Worm (Caenorhabditis elegans) whole organism, L3 larva: Measurements from ENCODE around the gene srxa-8.

ENCODE experiments used
- ZK546.5 ChIP-seq: sonication (generic microtip); optimal IDR thresholded peaks from 2 replicates; lab custom pipeline; 2017; ENCODE audit warnings: missing biosample characterization, missing genetic modification characterization
- ama-1 ChIP-seq: fragments of 150-350 bp; optimal IDR thresholded peaks from 2 replicates; lab custom pipeline; 2018
- ceh-16 ChIP-seq: sonication (generic microtip); optimal IDR thresholded peaks from 2 replicates; lab custom pipeline; 2017; ENCODE audit warnings: missing biosample characterization, missing genetic modification characterization
- ceh-28 ChIP-seq: fragments of 150-350 bp; optimal IDR thresholded peaks from 2 replicates; lab custom pipeline; 2014; ENCODE audit warnings: missing biosample characterization, missing genetic modification reagents, missing genetic modification characterization
- ceh-82 ChIP-seq: fragments of 150-350 bp; optimal IDR thresholded peaks from 2 replicates; lab custom pipeline; 2014; ENCODE audit warnings: missing biosample characterization, missing genetic modification characterization
- ceh-9 ChIP-seq: sonication (generic microtip); optimal IDR thresholded peaks from 2 replicates; lab custom pipeline; 2018; ENCODE audit warnings: missing biosample characterization, missing genetic modification characterization
- daf-12 ChIP-seq: fragments of 150-350 bp; optimal IDR thresholded peaks from 2 replicates; lab custom pipeline; 2014; ENCODE audit warnings: missing biosample characterization, missing genetic modification reagents, missing genetic modification characterization
- egl-27 ChIP-seq: sonication (generic microtip); optimal IDR thresholded peaks from 4 replicates; lab custom pipeline; 2017; ENCODE audit warnings: missing biosample characterization, missing genetic modification reagents, missing genetic modification characterization
- egl-5 ChIP-seq: fragments of 150-350 bp; optimal IDR thresholded peaks from 2 replicates; lab custom pipeline; 2017; ENCODE audit warnings: missing biosample characterization, missing genetic modification reagents, missing genetic modification characterization, inconsistent platforms
- elt-1 ChIP-seq: fragments of 150-350 bp; optimal IDR thresholded peaks from 2 replicates; lab custom pipeline; 2014; ENCODE audit warnings: missing biosample characterization, missing genetic modification characterization
- elt-2 ChIP-seq: sonication (generic microtip); optimal IDR thresholded peaks from 2 replicates; lab custom pipeline; 2016; ENCODE audit warnings: missing genetic modification reagents, mild to moderate bottlenecking, missing genetic modification characterization, missing compliant biosample characterization
- elt-3 ChIP-seq, 3 experiments: fragments of 150-350 bp in 1 of 3; sonication (generic microtip) in 2 of 3; optimal IDR thresholded peaks; 2 replicates in 2 of 3; 4 replicates in 1 of 3; lab custom pipeline; 2014 to 2017; ENCODE audit warnings: missing biosample characterization in 3 of 3, missing genetic modification characterization in 3 of 3
- eor-1 ChIP-seq, 2 experiments: fragments of 150-350 bp; optimal IDR thresholded peaks; 2 replicates each; lab custom pipeline; 2014 to 2018; ENCODE audit warnings: missing biosample characterization in 2 of 2, missing genetic modification characterization in 2 of 2
- fkh-10 ChIP-seq: sonication (generic microtip); optimal IDR thresholded peaks from 2 replicates; lab custom pipeline; 2017; ENCODE audit warnings: missing biosample characterization, missing genetic modification reagents, missing genetic modification characterization
- fkh-2 ChIP-seq: fragments of 150-350 bp; optimal IDR thresholded peaks from 2 replicates; lab custom pipeline; 2014; ENCODE audit warnings: missing biosample characterization, missing genetic modification reagents, missing genetic modification characterization
- fos-1 ChIP-seq: fragments of 150-350 bp; optimal IDR thresholded peaks from 2 replicates; lab custom pipeline; 2014; ENCODE audit warnings: missing biosample characterization, missing genetic modification characterization
- hmg-11 ChIP-seq: sonication (generic microtip); optimal IDR thresholded peaks from 2 replicates; lab custom pipeline; 2016; ENCODE audit warnings: missing genetic modification characterization, missing compliant biosample characterization
- jun-1 ChIP-seq: fragments of 150-350 bp; optimal IDR thresholded peaks from 2 replicates; lab custom pipeline; 2014; ENCODE audit warnings: missing biosample characterization, missing genetic modification reagents, missing genetic modification characterization
- lin-15B ChIP-seq: fragments of 150-350 bp; optimal IDR thresholded peaks from 2 replicates; lab custom pipeline; 2014; ENCODE audit warnings: missing biosample characterization, missing genetic modification characterization
- lin-39 ChIP-seq: fragments of 150-350 bp; optimal IDR thresholded peaks from 2 replicates; lab custom pipeline; 2018; ENCODE audit warnings: missing biosample characterization, missing genetic modification reagents, missing genetic modification characterization
- lsy-12 ChIP-seq: sonication (generic microtip); optimal IDR thresholded peaks from 2 replicates; lab custom pipeline; 2016; ENCODE audit warnings: mild to moderate bottlenecking, missing genetic modification characterization, missing compliant biosample characterization
- mdl-1 ChIP-seq: fragments of 150-350 bp; optimal IDR thresholded peaks from 2 replicates; lab custom pipeline; 2014; ENCODE audit warnings: missing biosample characterization, missing genetic modification characterization
- mml-1 ChIP-seq: fragments of 150-350 bp; sonication (generic microtip); optimal IDR thresholded peaks from 3 replicates; lab custom pipeline; 2014; ENCODE audit warnings: missing biosample characterization, missing genetic modification characterization
- nfya-1 ChIP-seq: sonication (generic microtip); optimal IDR thresholded peaks from 2 replicates; lab custom pipeline; 2017; ENCODE audit warnings: missing genetic modification characterization, mild to moderate bottlenecking, missing compliant biosample characterization, antibody characterized with exemption, moderate library complexity; ENCODE audit not compliant: insufficient read depth
- nhr-11 ChIP-seq: fragments of 150-350 bp; optimal IDR thresholded peaks from 2 replicates; lab custom pipeline; 2014; ENCODE audit warnings: missing biosample characterization, missing genetic modification characterization
- nhr-12 ChIP-seq: fragments of 150-350 bp; optimal IDR thresholded peaks from 2 replicates; lab custom pipeline; 2014; ENCODE audit warnings: missing biosample characterization, missing genetic modification characterization
- nhr-23 ChIP-seq: fragments of 150-350 bp; optimal IDR thresholded peaks from 2 replicates; lab custom pipeline; 2014; ENCODE audit warnings: missing biosample characterization, missing genetic modification reagents, missing genetic modification characterization
- nhr-237 ChIP-seq: fragments of 150-350 bp; optimal IDR thresholded peaks from 2 replicates; lab custom pipeline; 2014; ENCODE audit warnings: missing biosample characterization, missing genetic modification characterization
- nhr-25 ChIP-seq: sonication (generic microtip); optimal IDR thresholded peaks from 2 replicates; lab custom pipeline; 2017; ENCODE audit warnings: missing biosample characterization, missing genetic modification characterization
- nhr-28 ChIP-seq: fragments of 150-350 bp; optimal IDR thresholded peaks from 2 replicates; lab custom pipeline; 2014; ENCODE audit warnings: missing biosample characterization, missing genetic modification characterization
- nhr-43 ChIP-seq: sonication (generic microtip); optimal IDR thresholded peaks from 2 replicates; lab custom pipeline; 2016; ENCODE audit warnings: mild to moderate bottlenecking, missing genetic modification characterization, missing compliant biosample characterization; ENCODE audit not compliant: poor library complexity, severe bottlenecking
- nhr-76 ChIP-seq: fragments of 150-350 bp; sonication (generic microtip); optimal IDR thresholded peaks from 5 replicates; lab custom pipeline; 2014; ENCODE audit warnings: missing biosample characterization, missing genetic modification characterization
- nhr-77 ChIP-seq: fragments of 150-350 bp; optimal IDR thresholded peaks from 2 replicates; lab custom pipeline; 2014; ENCODE audit warnings: missing biosample characterization, missing genetic modification characterization
- pha-4 ChIP-seq: fragments of 150-350 bp; optimal IDR thresholded peaks from 2 replicates; lab custom pipeline; 2014; ENCODE audit warnings: missing biosample characterization, missing genetic modification reagents, missing genetic modification characterization
- pqm-1 ChIP-seq: fragments of 150-350 bp; optimal IDR thresholded peaks from 2 replicates; lab custom pipeline; 2017; ENCODE audit warnings: missing biosample characterization, missing genetic modification characterization, inconsistent platforms
- sea-2 ChIP-seq: fragments of 150-350 bp; sonication (generic microtip); optimal IDR thresholded peaks from 4 replicates; lab custom pipeline; 2014; ENCODE audit warnings: missing biosample characterization, missing genetic modification reagents, missing genetic modification characterization
- skn-1 ChIP-seq: fragments of 150-350 bp; optimal IDR thresholded peaks from 2 replicates; lab custom pipeline; 2014; ENCODE audit warnings: missing biosample characterization, missing genetic modification characterization
- snpc-4 ChIP-seq: fragments of 150-350 bp; optimal IDR thresholded peaks from 2 replicates; lab custom pipeline; 2014; ENCODE audit warnings: missing biosample characterization, missing genetic modification characterization
- tbx-2 ChIP-seq: sonication (generic microtip); optimal IDR thresholded peaks from 2 replicates; lab custom pipeline; 2016; ENCODE audit warnings: mild to moderate bottlenecking, missing genetic modification characterization, missing compliant biosample characterization
- unc-39 ChIP-seq: sonication (generic microtip); optimal IDR thresholded peaks from 4 replicates; lab custom pipeline; 2017; ENCODE audit warnings: missing biosample characterization, missing genetic modification characterization
- zag-1 ChIP-seq: fragments of 150-350 bp; optimal IDR thresholded peaks from 2 replicates; lab custom pipeline; 2014; ENCODE audit warnings: missing biosample characterization, missing genetic modification characterization
- ztf-11 ChIP-seq: fragments of 150-350 bp; optimal IDR thresholded peaks from 2 replicates; lab custom pipeline; 2014; ENCODE audit warnings: missing biosample characterization, missing genetic modification characterization
- ztf-4 ChIP-seq: fragments of 150-350 bp; optimal IDR thresholded peaks from 2 replicates; lab custom pipeline; 2014; ENCODE audit warnings: missing biosample characterization, missing genetic modification characterization

srxa-8 gene

DNA sequence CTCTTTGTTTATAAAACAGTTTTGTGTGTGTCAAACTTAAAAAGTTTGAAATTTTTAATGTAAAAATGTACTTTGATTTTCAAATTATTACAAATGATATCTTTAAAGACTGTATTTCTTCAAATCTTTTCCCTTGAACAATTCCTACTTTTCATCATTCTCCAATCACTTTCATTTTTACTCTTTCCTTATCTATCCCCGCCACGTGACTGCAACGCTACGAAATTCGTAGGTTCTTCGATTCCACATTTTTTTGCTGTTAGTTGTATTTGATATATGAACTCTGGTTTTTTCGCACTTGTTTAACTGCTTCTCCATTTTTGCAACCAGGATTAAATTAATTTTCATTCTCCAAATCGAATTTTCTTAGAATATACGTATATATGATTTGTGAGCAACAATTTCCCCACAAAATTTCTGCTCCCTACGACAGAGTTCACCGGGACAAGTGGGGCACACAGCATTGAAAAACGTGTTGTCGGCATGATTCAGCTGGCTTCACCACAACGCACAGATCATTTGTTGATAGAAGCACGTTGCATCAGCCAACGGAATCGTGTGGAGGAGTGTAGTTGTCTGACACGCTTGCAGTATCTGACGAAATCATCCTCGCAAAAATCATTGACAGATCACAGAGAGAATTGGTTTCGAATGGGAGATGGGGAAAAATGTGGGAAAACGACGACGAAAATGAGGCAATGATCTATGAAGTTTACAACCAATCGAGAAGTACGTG, 46.2 kb upstream of the srxa-8 start:
- TF ChIP-seq lin-15B = no peak
- TF ChIP-seq nhr-76 (tag; lab: Kevin White, UChicago) = peak; percentile 27
- TF ChIP-seq hmg-11 (tag; lab: Kevin White, UChicago) = no peak
- TF ChIP-seq ZK546.5 (tag; lab: Kevin White, UChicago) = no peak
- no peak for TF ChIP-seq zag-1
- no peak for TF ChIP-seq ztf-11
- no peak for TF ChIP-seq fkh-2 (tag; lab: Kevin White, UChicago)
- no peak for TF ChIP-seq eor-1 (tag; optimal IDR thresholded peaks at IDR 0.05; lab: Kevin White, UChicago)
- TF ChIP-seq nhr-28 (tag; lab: Kevin White, UChicago) = no peak
- TF ChIP-seq fos-1 (tag; lab: Kevin White, UChicago) = no peak
- TF ChIP-seq nhr-23 (tag; lab: Kevin White, UChicago) = peak; percentile 46
- TF ChIP-seq elt-1 (tag; lab: Kevin White, UChicago) = no peak
- TF ChIP-seq nhr-77 (tag; lab: Kevin White, UChicago) = no peak
- TF ChIP-seq ceh-28 = no peak
- no peak for TF ChIP-seq nhr-237 (tag; lab: Kevin White, UChicago)
- TF ChIP-seq nhr-12 = no peak
- TF ChIP-seq ceh-16 (tag; lab: Kevin White, UChicago) = no peak
- TF ChIP-seq nhr-25 = no peak
- peak; percentile 20 for TF ChIP-seq jun-1 (tag; lab: Kevin White, UChicago)
- TF ChIP-seq egl-27 (tag; lab: Kevin White, UChicago) = peak; percentile 51
- TF ChIP-seq egl-5 = peak; percentile 33
- no peak for TF ChIP-seq lin-39 (tag; lab: Kevin White, UChicago)
- TF ChIP-seq elt-2 (tag; lab: Kevin White, UChicago) = peak; percentile 73
- peak; percentile 85 for TF ChIP-seq nhr-11 (tag; lab: Kevin White, UChicago)
- no peak for TF ChIP-seq skn-1 (tag; lab: Kevin White, UChicago)
- no peak for TF ChIP-seq mml-1 (tag; lab: Kevin White, UChicago)
- no peak for TF ChIP-seq sea-2
- TF ChIP-seq pha-4 (tag; lab: Kevin White, UChicago) = no peak
- no peak for TF ChIP-seq snpc-4 (tag; lab: Kevin White, UChicago)
- TF ChIP-seq unc-39 (tag; lab: Kevin White, UChicago) = no peak
- no peak for TF ChIP-seq pqm-1 (tag; lab: Kevin White, UChicago)
- TF ChIP-seq nfya-1 (tag; lab: Kevin White, UChicago) = peak; percentile 39
- peak; percentile 17 for TF ChIP-seq tbx-2 (tag; lab: Kevin White, UChicago)
- peak; percentile 84 for TF ChIP-seq nhr-43 (tag; lab: Kevin White, UChicago)
- TF ChIP-seq ztf-4 (tag; lab: Kevin White, UChicago) = no peak
- TF ChIP-seq lsy-12 (tag; lab: Kevin White, UChicago) = no peak
- TF ChIP-seq ama-1 (lab: Kevin White, UChicago) = peak; percentile 73
- TF ChIP-seq mdl-1 (tag; lab: Kevin White, UChicago) = no peak
- no peak for TF ChIP-seq ceh-82 (tag; lab: Kevin White, UChicago)

DNA sequence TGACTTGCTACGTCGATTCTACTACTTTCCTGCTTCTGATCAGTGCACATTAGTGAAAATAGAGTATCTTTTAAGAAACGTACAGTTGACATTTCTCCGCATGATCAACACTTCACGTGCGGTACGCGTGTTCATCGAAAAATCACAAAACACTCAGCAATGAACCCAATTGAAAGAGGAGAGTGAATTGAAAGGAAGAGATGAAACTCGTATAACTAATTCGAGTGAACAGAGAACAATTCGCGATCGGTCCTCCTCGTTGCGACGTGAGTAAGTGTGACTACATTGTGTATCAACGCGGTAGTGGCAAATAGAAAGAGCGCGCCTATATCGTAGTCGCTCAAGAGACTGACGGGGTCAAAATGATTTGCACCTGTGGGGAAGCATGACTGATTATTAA, 44.9 kb upstream of the srxa-8 start:
- TF ChIP-seq elt-3 (tag; optimal IDR thresholded peaks at IDR 0.05; lab: Kevin White, UChicago) (peak in 1 of 3 experiments; percentile 26), mml-1 (tag; lab: Kevin White, UChicago) (peak; percentile 85), nhr-77 (tag; lab: Kevin White, UChicago) (no peak), nhr-25 (peak; percentile 82), lin-39 (tag; lab: Kevin White, UChicago) (peak; percentile 43), lin-15B (no peak), nhr-76 (tag; lab: Kevin White, UChicago) (peak; percentile 49), daf-12 (tag; lab: Kevin White, UChicago) (no peak), fos-1 (tag; lab: Kevin White, UChicago) (peak; percentile 40), elt-2 (tag; lab: Kevin White, UChicago) (peak; percentile 82), ztf-11 (no peak), hmg-11 (tag; lab: Kevin White, UChicago) (no peak), ceh-28 (peak; percentile 6), ceh-82 (tag; lab: Kevin White, UChicago) (no peak), ceh-16 (tag; lab: Kevin White, UChicago) (no peak), tbx-2 (tag; lab: Kevin White, UChicago) (peak; percentile 44), lsy-12 (tag; lab: Kevin White, UChicago) (peak; percentile 67), egl-27 (tag; lab: Kevin White, UChicago) (peak; percentile 13), elt-1 (tag; lab: Kevin White, UChicago) (no peak), nhr-23 (tag; lab: Kevin White, UChicago) (peak; percentile 89), nhr-11 (tag; lab: Kevin White, UChicago) (peak; percentile 52), zag-1 (no peak), ceh-9 (tag; lab: Kevin White, UChicago) (no peak), ama-1 (lab: Kevin White, UChicago) (peak; percentile 32), pqm-1 (tag; lab: Kevin White, UChicago) (peak; percentile 84), jun-1 (tag; lab: Kevin White, UChicago) (peak; percentile 93), unc-39 (tag; lab: Kevin White, UChicago) (no peak), nfya-1 (tag; lab: Kevin White, UChicago) (peak; percentile 39), sea-2 (no peak), fkh-10 (GFP tag; lab: Kevin White, UChicago) (no peak), pha-4 (tag; lab: Kevin White, UChicago) (peak; percentile 75), egl-5 (peak; percentile 43), nhr-43 (tag; lab: Kevin White, UChicago) (peak; percentile 96), ZK546.5 (tag; lab: Kevin White, UChicago) (no peak), mdl-1 (tag; lab: Kevin White, UChicago) (peak; percentile 33)
